Worm (Caenorhabditis elegans): ENCODE results near the gene F13A2.4.

F13A2.4 gene

DNA sequence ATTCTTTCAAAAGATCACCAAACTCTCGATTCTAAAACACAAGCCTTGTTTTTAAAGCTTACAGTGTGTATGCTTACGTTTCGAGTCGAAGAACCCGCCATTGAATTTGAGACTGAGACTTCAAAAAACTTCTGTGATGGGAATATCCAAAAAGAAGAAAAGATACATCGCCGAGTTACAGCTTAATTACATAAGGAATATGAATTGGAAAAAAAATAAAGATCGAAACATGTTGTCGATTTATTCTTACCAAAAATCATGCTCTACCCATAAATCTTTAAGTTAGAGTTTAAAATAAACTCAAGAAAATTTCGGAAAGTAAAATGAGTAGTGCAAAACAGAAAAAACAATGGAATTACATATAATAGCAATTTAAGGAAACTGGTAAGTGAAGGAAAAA is 13.8 kb downstream of the F13A2.4 start, which contains the start of gene F13A2.10:
TSS of gene F13A2.10 (minus strand) at position 101 of the 400 bp plus-strand sequence.
- TF ChIP-seq nhr-21 (tag; optimal IDR thresholded peaks at IDR 0.05), result no peak
- no peak for TF ChIP-seq R02D3.7 (tag; optimal IDR thresholded peaks at IDR 0.05)
- TF ChIP-seq lin-13 (GFP tag; optimal IDR thresholded peaks at IDR 0.05), result no peak
- no peak for TF ChIP-seq ZK546.5 (tag; optimal IDR thresholded peaks at IDR 0.05)
- no peak for TF ChIP-seq unc-55 (GFP tag; optimal IDR thresholded peaks at IDR 0.05)
- no peak for TF ChIP-seq nhr-77 (tag; optimal IDR thresholded peaks at IDR 0.05)
- TF ChIP-seq ceh-16 (tag; optimal IDR thresholded peaks at IDR 0.05), result no peak
- TF ChIP-seq lin-39 (tag; optimal IDR thresholded peaks at IDR 0.05), result no peak
- no peak for TF ChIP-seq fos-1 (tag; optimal IDR thresholded peaks at IDR 0.05)
- no peak for TF ChIP-seq mdl-1 (tag; optimal IDR thresholded peaks at IDR 0.05)
- no peak for TF ChIP-seq ztf-4 (tag; optimal IDR thresholded peaks at IDR 0.05)
- no peak for TF ChIP-seq sma-9 (GFP tag; optimal IDR thresholded peaks at IDR 0.05)
- no peak for TF ChIP-seq sma-9 (tag; optimal IDR thresholded peaks at IDR 0.05)
- no peak for TF ChIP-seq aly-2 (tag; optimal IDR thresholded peaks at IDR 0.05)
- TF ChIP-seq lin-11 (tag; optimal IDR thresholded peaks at IDR 0.05), result no peak
- TF ChIP-seq lsy-2 (tag; optimal IDR thresholded peaks at IDR 0.05), result no peak
- no peak for TF ChIP-seq nhr-11 (tag; optimal IDR thresholded peaks at IDR 0.05)

DNA sequence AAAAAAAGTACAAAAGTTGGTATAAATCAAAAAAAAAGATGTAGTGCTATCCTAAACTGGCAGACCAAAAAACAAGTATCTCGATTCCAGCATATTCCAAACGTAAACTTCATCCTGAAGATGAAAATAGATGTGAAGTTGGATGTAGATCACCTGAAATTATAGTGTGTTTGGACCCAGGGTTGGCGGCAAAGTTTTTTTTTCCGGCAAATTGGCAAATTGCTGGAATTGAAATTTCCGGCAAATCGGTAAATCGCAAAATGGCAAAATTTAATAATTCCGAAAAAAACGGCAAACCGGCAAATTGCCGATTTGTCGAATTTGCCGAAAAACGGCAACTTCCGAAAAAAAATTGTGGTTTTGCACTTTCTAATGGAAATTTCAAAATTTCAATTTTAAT is 15.5 kb downstream of the F13A2.4 start, which contains the start of gene F13A2.2:
TSS of gene F13A2.2 (minus strand) at position 101 of the 400 bp plus-strand sequence.
- TF ChIP-seq ztf-1 (GFP tag; conservative IDR thresholded peaks at IDR 0.05) (no peak), R02D3.7 (tag; optimal IDR thresholded peaks at IDR 0.05) (no peak), nhr-21 (tag; optimal IDR thresholded peaks at IDR 0.05) (no peak), mbf-1 (tag; optimal IDR thresholded peaks at IDR 0.05) (no peak), lin-39 (tag; optimal IDR thresholded peaks at IDR 0.05) (no peak), alr-1 (tag; optimal IDR thresholded peaks at IDR 0.05) (no peak), sma-3 (GFP tag; optimal IDR thresholded peaks at IDR 0.05) (no peak), lin-11 (tag; optimal IDR thresholded peaks at IDR 0.05) (no peak), F13H6.1 (tag; optimal IDR thresholded peaks at IDR 0.05) (no peak), mdl-1 (tag; optimal IDR thresholded peaks at IDR 0.05) (no peak), ZK546.5 (tag; optimal IDR thresholded peaks at IDR 0.05) (no peak), ztf-11 (tag; optimal IDR thresholded peaks at IDR 0.05) (no peak), lsy-2 (tag; optimal IDR thresholded peaks at IDR 0.05) (no peak), peb-1 (tag; optimal IDR thresholded peaks at IDR 0.05) (no peak), zag-1 (tag; optimal IDR thresholded peaks at IDR 0.05) (no peak), ztf-4 (tag; optimal IDR thresholded peaks at IDR 0.05) (no peak)

DNA sequence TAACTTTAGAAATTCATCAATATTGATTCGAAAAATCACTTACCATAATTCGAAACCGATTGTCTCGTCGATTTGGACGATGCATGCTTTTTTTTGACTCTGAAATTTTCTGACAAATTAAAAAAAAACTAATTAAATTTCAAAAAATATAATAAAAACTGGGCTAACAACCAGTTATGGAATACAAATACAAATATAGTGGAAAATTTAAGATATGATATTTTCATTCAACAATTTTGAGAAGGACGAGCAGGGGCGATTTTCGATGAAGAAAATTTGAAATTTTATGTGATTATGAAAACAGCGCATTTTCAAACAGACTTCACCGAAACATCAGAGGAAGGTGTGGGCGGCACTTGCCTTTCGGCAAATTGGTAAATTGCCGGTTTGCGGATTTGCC is 17.7 kb downstream of the F13A2.4 start, which contains the start of gene F13A2.1:
TSS of gene F13A2.1 (minus strand) at position 101 of the 400 bp plus-strand sequence.
- TF ChIP-seq dmd-4 (tag; optimal IDR thresholded peaks at IDR 0.05) (no peak), nhr-11 (tag; optimal IDR thresholded peaks at IDR 0.05) (no peak), lin-11 (tag; optimal IDR thresholded peaks at IDR 0.05) (no peak), nhr-23 (tag; optimal IDR thresholded peaks at IDR 0.05) (no peak), mab-5 (tag; optimal IDR thresholded peaks at IDR 0.05) (no peak), lin-39 (tag; optimal IDR thresholded peaks at IDR 0.05) (no peak)

DNA sequence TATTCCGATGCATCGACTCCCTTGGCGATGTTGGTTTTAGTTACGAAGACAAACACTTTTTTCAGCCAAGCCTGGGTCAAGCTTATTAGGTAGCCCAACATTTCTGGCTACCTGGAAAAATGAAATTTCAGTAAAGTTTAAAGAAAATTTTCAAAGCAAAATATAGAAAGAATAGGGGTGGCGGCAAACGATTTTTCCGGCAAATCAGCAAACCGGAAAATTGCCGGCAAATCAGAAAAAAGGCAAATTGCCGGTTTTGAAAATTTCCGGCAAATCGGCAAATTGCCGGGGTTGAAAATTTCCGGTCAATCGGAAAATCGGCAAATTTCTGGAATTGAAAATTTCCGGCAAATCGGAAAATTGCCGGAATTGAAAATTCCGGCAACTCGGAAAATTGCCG is 22.4 kb downstream of the F13A2.4 start, which contains the start of gene F32D1.8:
TSS of gene F32D1.8 (minus strand) at position 101 of the 400 bp plus-strand sequence.
- TF ChIP-seq ceh-82 (tag; optimal IDR thresholded peaks at IDR 0.05) (no peak), ztf-4 (tag; optimal IDR thresholded peaks at IDR 0.05) (no peak), sma-3 (GFP tag; optimal IDR thresholded peaks at IDR 0.05) (no peak)

DNA sequence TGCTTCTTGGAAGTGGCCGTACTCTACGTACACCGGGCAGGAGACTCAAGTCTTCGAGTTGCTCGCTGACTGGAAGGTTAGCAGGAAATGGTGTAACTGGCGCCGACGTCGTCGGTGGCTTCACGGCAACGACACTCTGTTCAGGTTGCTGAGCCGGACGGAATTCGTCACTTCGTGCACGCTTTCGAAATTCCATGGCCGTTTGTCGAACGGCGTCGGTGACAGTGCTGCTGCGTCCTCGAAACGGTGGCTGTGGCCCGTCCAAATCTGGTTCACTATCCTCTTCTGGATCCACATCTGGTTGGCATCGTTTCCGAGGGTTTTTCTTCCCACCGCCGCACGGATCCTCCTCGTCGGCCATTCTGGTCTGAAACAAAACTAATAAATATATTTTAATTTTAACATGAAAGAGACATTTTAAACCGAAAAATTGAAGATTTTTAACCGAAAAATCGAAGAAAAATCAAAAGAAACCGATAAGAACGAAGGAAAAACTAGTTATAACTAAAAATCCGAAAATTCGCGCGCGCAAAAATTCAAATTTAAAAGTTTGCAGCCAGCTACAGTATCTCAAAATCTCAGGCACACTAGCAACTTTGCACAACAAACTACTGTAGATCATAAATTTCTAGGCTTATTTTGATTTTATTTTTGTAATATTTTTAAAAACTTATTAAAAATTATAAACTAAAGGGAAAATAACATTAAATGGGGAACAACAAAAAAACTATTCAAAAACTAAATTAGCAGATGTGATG is 24.0 kb downstream of the F13A2.4 start, which contains the start of gene F32D1.7:
TSS of gene F32D1.7 (minus strand) at position 367 of the 758 bp plus-strand sequence.
- TF ChIP-seq F13H6.1 (tag; optimal IDR thresholded peaks at IDR 0.05) (no peak), ztf-4 (tag; optimal IDR thresholded peaks at IDR 0.05) (no peak), nhr-12 (tag; optimal IDR thresholded peaks at IDR 0.05) (no peak), dmd-4 (tag; optimal IDR thresholded peaks at IDR 0.05) (no peak), ztf-11 (tag; optimal IDR thresholded peaks at IDR 0.05) (no peak), ama-1 (optimal IDR thresholded peaks at IDR 0.05) (no peak), mdl-1 (tag; optimal IDR thresholded peaks at IDR 0.05) (no peak), unc-55 (GFP tag; optimal IDR thresholded peaks at IDR 0.05) (no peak), peb-1 (tag; optimal IDR thresholded peaks at IDR 0.05) (no peak), sma-3 (GFP tag; optimal IDR thresholded peaks at IDR 0.05) (no peak), C34F6.9 (tag; optimal IDR thresholded peaks at IDR 0.05) (no peak), nhr-21 (tag; optimal IDR thresholded peaks at IDR 0.05) (no peak), fos-1 (tag; optimal IDR thresholded peaks at IDR 0.05) (no peak), blmp-1 (tag; optimal IDR thresholded peaks at IDR 0.05; ENCODE audit: insufficient read depth) (no peak), elt-1 (tag; optimal IDR thresholded peaks at IDR 0.05) (no peak), snpc-4 (tag; optimal IDR thresholded peaks at IDR 0.05) (no peak), ztf-1 (GFP tag; conservative IDR thresholded peaks at IDR 0.05) (no peak)

Measured in whole organism, L2 larva.